Worm (Caenorhabditis elegans) whole organism, L2 larva: ENCODE data around the gene hpr-17.

Experiments used
- C34F6.9 ChIP-seq: fragments of 150-350 bp; optimal IDR thresholded peaks from 2 replicates; lab custom pipeline; 2014; ENCODE audit warnings: missing biosample characterization, missing genetic modification characterization
- Y55F3AM.14 ChIP-seq: fragments of 200-800 bp; sonication (Bioruptor generic); optimal IDR thresholded peaks from 2 replicates; lab custom pipeline; 2018; ENCODE audit warnings: mild to moderate bottlenecking, missing genetic modification characterization, missing compliant biosample characterization
- ZK546.5 ChIP-seq: sonication (generic microtip); optimal IDR thresholded peaks from 2 replicates; lab custom pipeline; 2017; ENCODE audit warnings: missing biosample characterization, missing genetic modification characterization
- alr-1 ChIP-seq: fragments of 150-350 bp; optimal IDR thresholded peaks from 2 replicates; lab custom pipeline; 2014; ENCODE audit warnings: missing biosample characterization, missing genetic modification characterization
- aly-2 ChIP-seq: fragments of 150-350 bp; optimal IDR thresholded peaks from 2 replicates; lab custom pipeline; 2014; ENCODE audit warnings: missing biosample characterization, missing genetic modification characterization
- ama-1 ChIP-seq: fragments of 150-350 bp; optimal IDR thresholded peaks from 2 replicates; lab custom pipeline; 2018; ENCODE audit warnings: inconsistent platforms
- blmp-1 ChIP-seq: sonication (generic microtip); optimal IDR thresholded peaks from 2 replicates; lab custom pipeline; 2017; ENCODE audit warnings: missing genetic modification characterization, mild to moderate bottlenecking, missing compliant biosample characterization, antibody characterized with exemption, moderate library complexity; ENCODE audit not compliant: insufficient read depth
- ceh-16 ChIP-seq: fragments of 150-350 bp; optimal IDR thresholded peaks from 2 replicates; lab custom pipeline; 2014; ENCODE audit warnings: missing biosample characterization, missing genetic modification characterization
- ceh-82 ChIP-seq: fragments of 150-350 bp; optimal IDR thresholded peaks from 2 replicates; lab custom pipeline; 2014; ENCODE audit warnings: missing biosample characterization, missing genetic modification characterization
- egl-27 ChIP-seq: sonication (generic microtip); optimal IDR thresholded peaks from 3 replicates; lab custom pipeline; 2017; ENCODE audit warnings: missing biosample characterization, missing genetic modification reagents, missing genetic modification characterization
- elt-1 ChIP-seq: fragments of 150-350 bp; optimal IDR thresholded peaks from 2 replicates; lab custom pipeline; 2014; ENCODE audit warnings: missing biosample characterization, missing genetic modification characterization
- fos-1 ChIP-seq: fragments of 150-350 bp; optimal IDR thresholded peaks from 2 replicates; lab custom pipeline; 2014; ENCODE audit warnings: missing biosample characterization, missing genetic modification characterization
- gmeb-1 ChIP-seq: fragments of 150-350 bp; optimal IDR thresholded peaks from 2 replicates; lab custom pipeline; 2014; ENCODE audit warnings: missing biosample characterization, missing genetic modification characterization
- lin-11 ChIP-seq: fragments of 150-350 bp; sonication (generic microtip); optimal IDR thresholded peaks from 2 replicates; lab custom pipeline; 2014; ENCODE audit warnings: missing biosample characterization, missing genetic modification characterization, inconsistent platforms, mixed read lengths
- lin-13 ChIP-seq: fragments of 150-350 bp; optimal IDR thresholded peaks from 2 replicates; lab custom pipeline; 2014; ENCODE audit warnings: missing biosample characterization, missing genetic modification reagents, missing genetic modification characterization
- lin-39 ChIP-seq: fragments of 150-350 bp; optimal IDR thresholded peaks from 2 replicates; lab custom pipeline; 2014; ENCODE audit warnings: missing biosample characterization, missing genetic modification reagents, missing genetic modification characterization
- lsy-2 ChIP-seq, 2 experiments: fragments of 150-350 bp in 1 of 2; sonication (generic microtip) in 1 of 2; optimal IDR thresholded peaks; 2 replicates each; lab custom pipeline; 2014 to 2017; ENCODE audit warnings: missing biosample characterization in 2 of 2, missing genetic modification characterization in 2 of 2
- mdl-1 ChIP-seq, 2 experiments: fragments of 150-350 bp in 1 of 2; sonication (generic microtip) in 1 of 2; optimal IDR thresholded peaks; 2 replicates each; lab custom pipeline; 2017; ENCODE audit warnings: missing biosample characterization in 2 of 2, missing genetic modification characterization in 2 of 2
- nhr-11 ChIP-seq: fragments of 150-350 bp; optimal IDR thresholded peaks from 2 replicates; lab custom pipeline; 2014; ENCODE audit warnings: missing biosample characterization, missing genetic modification characterization
- nhr-12 ChIP-seq: fragments of 150-350 bp; optimal IDR thresholded peaks from 2 replicates; lab custom pipeline; 2014; ENCODE audit warnings: missing biosample characterization, missing genetic modification characterization
- nhr-129 ChIP-seq: fragments of 150-350 bp; optimal IDR thresholded peaks from 2 replicates; lab custom pipeline; 2014; ENCODE audit warnings: missing biosample characterization, missing genetic modification characterization
- nhr-21 ChIP-seq: fragments of 150-350 bp; optimal IDR thresholded peaks from 2 replicates; lab custom pipeline; 2014; ENCODE audit warnings: missing biosample characterization, missing genetic modification characterization
- nhr-23 ChIP-seq: fragments of 150-350 bp; optimal IDR thresholded peaks from 2 replicates; lab custom pipeline; 2014; ENCODE audit warnings: missing biosample characterization, missing genetic modification reagents, missing genetic modification characterization
- nhr-237 ChIP-seq: fragments of 150-350 bp; optimal IDR thresholded peaks from 2 replicates; lab custom pipeline; 2014; ENCODE audit warnings: missing biosample characterization, missing genetic modification characterization
- nhr-77 ChIP-seq: fragments of 150-350 bp; optimal IDR thresholded peaks from 2 replicates; lab custom pipeline; 2014; ENCODE audit warnings: missing biosample characterization, missing genetic modification characterization
- peb-1 ChIP-seq: fragments of 150-350 bp; optimal IDR thresholded peaks from 2 replicates; lab custom pipeline; 2014; ENCODE audit warnings: missing biosample characterization, missing genetic modification characterization
- sem-4 ChIP-seq: fragments of 150-350 bp; optimal IDR thresholded peaks from 2 replicates; lab custom pipeline; 2014; ENCODE audit warnings: missing biosample characterization, missing genetic modification reagents, missing genetic modification characterization
- skn-1 ChIP-seq: sonication (generic microtip); optimal IDR thresholded peaks from 2 replicates; lab custom pipeline; 2017; ENCODE audit warnings: missing biosample characterization, missing genetic modification characterization
- sma-3 ChIP-seq: sonication (generic microtip); optimal IDR thresholded peaks from 2 replicates; lab custom pipeline; 2016; ENCODE audit warnings: missing genetic modification reagents, missing genetic modification characterization, missing compliant biosample characterization
- sma-9 ChIP-seq, 2 experiments: fragments of 150-350 bp in 1 of 2; sonication (generic microtip) in 1 of 2; optimal IDR thresholded peaks; 2 replicates each; lab custom pipeline; 2014 to 2016; ENCODE audit warnings: missing genetic modification characterization in 2 of 2, mild to moderate bottlenecking in 1 of 2, missing biosample characterization in 1 of 2, missing compliant biosample characterization in 1 of 2, missing genetic modification reagents in 1 of 2, moderate library complexity in 1 of 2
- snpc-4 ChIP-seq: fragments of 150-350 bp; optimal IDR thresholded peaks from 2 replicates; lab custom pipeline; 2014; ENCODE audit warnings: missing biosample characterization, missing genetic modification characterization
- unc-39 ChIP-seq: fragments of 150-350 bp; optimal IDR thresholded peaks from 2 replicates; lab custom pipeline; 2014; ENCODE audit warnings: missing biosample characterization, missing genetic modification characterization
- unc-62 ChIP-seq: fragments of 150-350 bp; optimal IDR thresholded peaks from 2 replicates; lab custom pipeline; 2014; ENCODE audit warnings: missing biosample characterization, missing genetic modification reagents, missing genetic modification characterization
- zag-1 ChIP-seq: fragments of 150-350 bp; optimal IDR thresholded peaks from 2 replicates; lab custom pipeline; 2014; ENCODE audit warnings: missing biosample characterization, missing genetic modification characterization
- ztf-1 ChIP-seq: fragments of 200-800 bp; sonication (Bioruptor generic); conservative IDR thresholded peaks from 2 replicates; pipeline ENCODE4 v1.3.6; 2022; ENCODE audit warnings: missing genetic modification characterization, missing compliant biosample characterization
- ztf-4 ChIP-seq: fragments of 150-350 bp; optimal IDR thresholded peaks from 2 replicates; lab custom pipeline; 2014; ENCODE audit warnings: missing biosample characterization, missing genetic modification characterization

The hpr-17 gene

DNA sequence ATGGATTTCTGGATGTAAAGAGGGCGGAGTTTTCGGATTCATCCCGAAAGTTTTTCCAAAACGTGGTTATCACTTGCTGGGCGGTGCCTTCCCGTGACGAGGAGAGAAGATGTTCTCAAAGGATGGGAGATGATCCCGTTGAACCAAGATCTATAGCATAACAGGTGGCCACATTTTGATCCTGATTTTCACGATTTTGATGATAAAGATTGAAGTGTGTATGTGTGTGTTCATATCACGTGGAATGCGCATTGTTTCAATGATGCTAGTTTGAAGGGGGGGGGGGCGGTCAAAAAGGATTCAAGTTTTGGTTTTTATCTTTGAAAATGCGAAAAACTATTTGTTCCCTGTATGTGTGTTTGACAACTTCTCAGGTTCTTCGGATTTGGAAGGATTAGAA, 11.6 kb downstream of the hpr-17 start, which contains the start of gene mltn-1:
mltn-1 (minus strand) TSS at position 22 of the 400 bp plus-strand sequence.
- TF ChIP-seq nhr-21 (tag; lab: Kevin White, UChicago) (peak; percentile 83), nhr-23 (tag; lab: Kevin White, UChicago) (no peak)
- TF ChIP-seq, all 48 proteins: peak for 1

DNA sequence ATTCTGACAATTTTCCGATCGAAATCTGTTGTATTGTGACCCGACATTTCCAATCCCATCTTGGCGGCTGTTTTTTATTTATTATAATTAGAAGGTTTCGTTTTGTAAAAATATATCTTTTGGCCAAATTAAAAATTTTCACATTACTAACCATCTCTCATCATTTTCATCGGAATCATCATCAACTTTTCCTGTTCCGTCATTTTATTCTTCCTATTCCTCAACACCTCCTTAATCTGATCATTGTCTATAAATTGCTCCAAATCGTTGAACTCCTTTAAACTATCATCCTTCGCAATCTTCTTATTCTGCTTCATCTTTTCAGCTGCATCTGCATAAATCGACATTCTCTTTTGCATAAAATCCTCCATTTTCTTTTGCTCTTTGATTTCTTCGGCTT, 14.5 kb downstream of the hpr-17 start:
- TF ChIP-seq fos-1 (tag; lab: Kevin White, UChicago), result no peak
- TF ChIP-seq elt-1 (tag; lab: Kevin White, UChicago), result no peak
- no peak for TF ChIP-seq mdl-1 (tag; optimal IDR thresholded peaks at IDR 0.05; lab: Kevin White, UChicago)
- no peak for TF ChIP-seq lin-39 (tag; lab: Kevin White, UChicago)
- TF ChIP-seq ama-1 (lab: Kevin White, UChicago), result no peak
- TF ChIP-seq ceh-82 (tag; lab: Kevin White, UChicago), result no peak
- no peak for TF ChIP-seq nhr-23 (tag; lab: Kevin White, UChicago)
- no peak for TF ChIP-seq gmeb-1 (tag; lab: Kevin White, UChicago)
- TF ChIP-seq egl-27 (tag; lab: Kevin White, UChicago), result no peak
- no peak for TF ChIP-seq unc-39 (tag; lab: Kevin White, UChicago)
- no peak for TF ChIP-seq nhr-11 (tag; lab: Kevin White, UChicago)
- TF ChIP-seq peb-1 (tag; lab: Kevin White, UChicago), result no peak
- TF ChIP-seq lin-13 (GFP tag; lab: Kevin White, UChicago), result no peak
- no peak for TF ChIP-seq ceh-16 (tag; lab: Kevin White, UChicago)
- no peak for TF ChIP-seq sma-3 (GFP tag; lab: Kevin White, UChicago)
- TF ChIP-seq blmp-1, result no peak
- TF ChIP-seq skn-1, result no peak
- no peak for TF ChIP-seq unc-62
- no peak for TF ChIP-seq lin-11 (tag; lab: Kevin White, UChicago)
- no peak for TF ChIP-seq ZK546.5 (tag; lab: Kevin White, UChicago)

DNA sequence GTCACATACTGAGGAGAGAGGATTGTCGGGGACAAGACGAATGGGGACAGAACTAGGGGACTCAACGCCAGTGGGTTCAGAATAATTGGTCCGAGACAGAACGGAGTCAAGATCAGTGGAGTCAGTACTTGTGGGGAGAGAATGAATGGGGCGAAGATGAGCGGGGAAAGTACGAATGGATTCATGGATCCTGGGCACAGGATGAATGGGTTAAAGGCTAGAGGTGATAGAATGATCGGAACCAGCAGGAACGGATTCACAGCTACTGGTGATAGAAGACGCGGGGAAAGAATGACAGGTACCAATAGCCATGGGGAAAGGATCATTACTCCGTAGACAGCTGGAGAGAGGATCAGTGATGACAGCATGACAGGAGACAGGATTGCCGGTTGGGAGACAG, 17.3 kb downstream of the hpr-17 start:
- TF ChIP-seq skn-1, result no peak
- TF ChIP-seq ztf-4 (tag; lab: Kevin White, UChicago), result no peak
- no peak for TF ChIP-seq ztf-1
- TF ChIP-seq nhr-21 (tag; lab: Kevin White, UChicago), result no peak

DNA sequence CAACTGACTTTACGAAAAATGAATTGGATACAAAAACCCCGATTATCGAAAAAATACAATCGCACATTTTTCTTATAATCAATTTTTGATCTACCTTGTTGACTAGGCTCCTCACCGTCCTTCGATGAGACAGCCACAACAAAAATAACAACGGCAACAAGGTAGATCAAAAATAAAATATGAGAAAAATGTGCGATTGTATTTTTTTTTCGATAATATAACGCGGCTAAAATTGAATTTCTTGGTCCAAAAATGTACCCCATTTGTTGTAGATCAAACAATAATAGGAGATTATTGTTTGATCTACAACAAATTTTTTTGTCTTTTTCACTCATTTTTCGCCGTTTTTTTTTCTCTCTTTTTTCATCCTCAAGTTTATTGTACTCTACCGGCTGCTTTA, 26.3 kb downstream of the hpr-17 start:
- TF ChIP-seq snpc-4 (tag; lab: Kevin White, UChicago) (no peak), sma-9 (GFP tag; optimal IDR thresholded peaks at IDR 0.05; lab: Kevin White, UChicago) (no peak), sma-9 (tag; optimal IDR thresholded peaks at IDR 0.05; lab: Kevin White, UChicago) (no peak), zag-1 (tag; lab: Kevin White, UChicago) (no peak), ZK546.5 (tag; lab: Kevin White, UChicago) (no peak), aly-2 (tag; lab: Kevin White, UChicago) (no peak), nhr-237 (no peak), Y55F3AM.14 (GFP tag; lab: Kevin White, UChicago) (no peak), ceh-16 (tag; lab: Kevin White, UChicago) (no peak)

DNA sequence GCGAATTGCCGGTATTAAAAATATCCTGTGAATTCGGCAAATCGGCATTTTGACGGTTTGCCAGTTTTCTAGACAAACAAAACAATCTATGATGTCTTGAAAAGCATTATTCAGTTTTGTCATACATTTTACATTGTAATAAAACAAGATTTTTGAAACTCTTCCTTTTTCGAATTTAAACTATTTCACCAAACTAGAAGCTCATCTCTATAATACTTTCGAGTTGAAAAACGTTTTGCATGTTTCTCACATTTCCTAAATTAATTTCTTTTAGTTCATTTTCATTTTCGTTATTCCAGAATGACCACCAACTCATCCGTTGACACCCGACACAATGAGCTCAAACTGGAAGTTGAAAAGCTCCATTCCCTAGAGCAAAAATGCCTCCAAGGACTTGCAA, 27.2 kb downstream of the hpr-17 start, which contains the start of gene F29C12.6:
F29C12.6 (plus strand) TSS at position 301 of the 400 bp plus-strand sequence.
- TF ChIP-seq Y55F3AM.14 (GFP tag; lab: Kevin White, UChicago), result no peak
- TF ChIP-seq sem-4, result no peak
- TF ChIP-seq nhr-129 (tag; lab: Kevin White, UChicago), result no peak
- TF ChIP-seq ceh-16 (tag; lab: Kevin White, UChicago), result no peak
- TF ChIP-seq lsy-2 (tag; optimal IDR thresholded peaks at IDR 0.05; lab: Kevin White, UChicago), result no peak
- no peak for TF ChIP-seq mdl-1 (tag; optimal IDR thresholded peaks at IDR 0.05; lab: Kevin White, UChicago)
- no peak for TF ChIP-seq nhr-77 (tag; lab: Kevin White, UChicago)
- TF ChIP-seq alr-1 (tag; lab: Kevin White, UChicago), result no peak
- no peak for TF ChIP-seq ztf-1
- TF ChIP-seq lin-13 (GFP tag; lab: Kevin White, UChicago), result no peak
- TF ChIP-seq ZK546.5 (tag; lab: Kevin White, UChicago), result no peak
- TF ChIP-seq skn-1, result no peak
- no peak for TF ChIP-seq nhr-12 (tag; lab: Kevin White, UChicago)
- no peak for TF ChIP-seq C34F6.9 (tag; lab: Kevin White, UChicago)
